Worm (Caenorhabditis elegans) whole organism, L1 larva: ENCODE measurements around the gene Y43F8B.11.

Source experiments
- C34B4.2 ChIP-seq: sonication (generic microtip); optimal IDR thresholded peaks from 2 replicates; lab custom pipeline; 2017; ENCODE audit warnings: mild to moderate bottlenecking, missing genetic modification characterization, missing compliant biosample characterization
- F16B12.6 ChIP-seq: fragments of 150-350 bp; optimal IDR thresholded peaks from 2 replicates; lab custom pipeline; 2014; ENCODE audit warnings: missing biosample characterization, missing genetic modification characterization
- aly-2 ChIP-seq: fragments of 150-350 bp; optimal IDR thresholded peaks from 2 replicates; lab custom pipeline; 2014; ENCODE audit warnings: missing biosample characterization, missing genetic modification characterization
- ama-1 ChIP-seq: fragments of 150-350 bp; optimal IDR thresholded peaks from 2 replicates; lab custom pipeline; 2014
- blmp-1 ChIP-seq: fragments of 150-350 bp; optimal IDR thresholded peaks from 2 replicates; lab custom pipeline; 2014; ENCODE audit warnings: missing biosample characterization, missing genetic modification characterization
- ceh-63 ChIP-seq: fragments of 200-800 bp; sonication (Bioruptor generic); optimal IDR thresholded peaks from 2 replicates; lab custom pipeline; 2018; ENCODE audit warnings: mild to moderate bottlenecking, missing genetic modification characterization, missing compliant biosample characterization
- ceh-90 ChIP-seq: sonication (generic microtip); optimal IDR thresholded peaks from 2 replicates; lab custom pipeline; 2016; ENCODE audit warnings: missing genetic modification characterization, missing compliant biosample characterization
- ces-1 ChIP-seq: fragments of 150-350 bp; optimal IDR thresholded peaks from 2 replicates; lab custom pipeline; 2014; ENCODE audit warnings: missing biosample characterization, missing genetic modification reagents, missing genetic modification characterization
- efl-1 ChIP-seq, 4 experiments: fragments of 150-350 bp; optimal IDR thresholded peaks in 3 of 4; peaks in 1 of 4; 1 replicate in 1 of 4; 2 replicates in 3 of 4; lab custom pipeline; 2014; ENCODE audit warnings: missing biosample characterization in 2 of 4, missing genetic modification characterization in 2 of 4, missing genetic modification reagents in 2 of 4
- ets-5 ChIP-seq: fragments of 200-800 bp; sonication (Bioruptor generic); IDR thresholded peaks from 2 replicates; pipeline ENCODE4 v1.3.6; 2022; ENCODE audit warnings: missing genetic modification characterization, missing compliant biosample characterization
- fkh-10 ChIP-seq: sonication (generic microtip); optimal IDR thresholded peaks from 2 replicates; lab custom pipeline; 2017; ENCODE audit warnings: missing biosample characterization, missing genetic modification reagents, missing genetic modification characterization
- fos-1 ChIP-seq: fragments of 150-350 bp; optimal IDR thresholded peaks from 2 replicates; lab custom pipeline; 2014; ENCODE audit warnings: missing biosample characterization, missing genetic modification characterization
- grh-1 ChIP-seq: fragments of 200-800 bp; sonication (Bioruptor generic); IDR thresholded peaks from 2 replicates; pipeline ENCODE4 v1.3.6; 2022; ENCODE audit warnings: missing genetic modification reagents, missing genetic modification characterization, missing compliant biosample characterization
- hlh-4 ChIP-seq: sonication (generic microtip); optimal IDR thresholded peaks from 2 replicates; lab custom pipeline; 2016; ENCODE audit warnings: mild to moderate bottlenecking, missing genetic modification characterization, missing compliant biosample characterization
- hpl-2 ChIP-seq: fragments of 150-350 bp; optimal IDR thresholded peaks from 2 replicates; lab custom pipeline; 2014; ENCODE audit warnings: missing biosample characterization, missing genetic modification reagents, missing genetic modification characterization
- irx-1 ChIP-seq: sonication (generic microtip); optimal IDR thresholded peaks from 2 replicates; lab custom pipeline; 2016; ENCODE audit warnings: missing genetic modification characterization, missing compliant biosample characterization
- isw-1 ChIP-seq: fragments of 200-800 bp; sonication (Bioruptor generic); IDR thresholded peaks from 2 replicates; pipeline ENCODE4 v1.3.6; 2022; ENCODE audit warnings: missing genetic modification characterization, missing compliant biosample characterization
- jun-1 ChIP-seq: fragments of 150-350 bp; optimal IDR thresholded peaks from 2 replicates; lab custom pipeline; 2014; ENCODE audit warnings: missing biosample characterization, missing genetic modification reagents, missing genetic modification characterization
- lin-14 ChIP-seq: fragments of 200-800 bp; sonication (Bioruptor generic); optimal IDR thresholded peaks from 2 replicates; lab custom pipeline; 2018; ENCODE audit warnings: mild to moderate bottlenecking, missing genetic modification characterization, moderate library complexity, missing compliant biosample characterization
- lin-15B ChIP-seq: fragments of 150-350 bp; sonication (generic microtip); optimal IDR thresholded peaks from 3 replicates; lab custom pipeline; 2014; ENCODE audit warnings: missing biosample characterization, missing genetic modification characterization
- lin-39 ChIP-seq: fragments of 150-350 bp; optimal IDR thresholded peaks from 2 replicates; lab custom pipeline; 2014; ENCODE audit warnings: missing biosample characterization, missing genetic modification reagents, missing genetic modification characterization
- lsy-2 ChIP-seq, 2 experiments: fragments of 150-350 bp; optimal IDR thresholded peaks; 2 replicates each; lab custom pipeline; 2014; ENCODE audit warnings: missing biosample characterization in 2 of 2, missing genetic modification characterization in 2 of 2
- mab-9 ChIP-seq: fragments of 200-800 bp; sonication (Bioruptor generic); IDR thresholded peaks from 2 replicates; pipeline ENCODE4 v1.3.6; 2022; ENCODE audit warnings: missing genetic modification reagents, missing genetic modification characterization, missing compliant biosample characterization
- mdl-1 ChIP-seq, 2 experiments: fragments of 150-350 bp; optimal IDR thresholded peaks; 2 replicates each; lab custom pipeline; 2014 to 2017; ENCODE audit warnings: missing biosample characterization in 2 of 2, missing genetic modification characterization in 2 of 2, inconsistent platforms in 1 of 2
- mep-1 ChIP-seq: fragments of 150-350 bp; optimal IDR thresholded peaks from 2 replicates; lab custom pipeline; 2014; ENCODE audit warnings: missing biosample characterization, missing genetic modification characterization
- nhr-19 ChIP-seq: fragments of 200-800 bp; sonication (Bioruptor generic); conservative IDR thresholded peaks from 2 replicates; pipeline ENCODE4 v1.3.6; 2022; ENCODE audit warnings: missing genetic modification characterization, missing compliant biosample characterization
- nhr-20 ChIP-seq: sonication (generic microtip); optimal IDR thresholded peaks from 2 replicates; lab custom pipeline; 2016; ENCODE audit warnings: mild to moderate bottlenecking, missing genetic modification characterization, missing compliant biosample characterization
- nhr-28 ChIP-seq: fragments of 150-350 bp; optimal IDR thresholded peaks from 2 replicates; lab custom pipeline; 2014; ENCODE audit warnings: missing biosample characterization, missing genetic modification characterization
- nhr-47 ChIP-seq: sonication (generic microtip); optimal IDR thresholded peaks from 2 replicates; lab custom pipeline; 2016; ENCODE audit warnings: mild to moderate bottlenecking, missing genetic modification characterization, moderate library complexity, missing compliant biosample characterization
- nhr-71 ChIP-seq: sonication (generic microtip); optimal IDR thresholded peaks from 2 replicates; lab custom pipeline; 2016; ENCODE audit warnings: mild to moderate bottlenecking, missing genetic modification characterization, moderate library complexity, missing compliant biosample characterization
- nhr-76 ChIP-seq: sonication (generic microtip); optimal IDR thresholded peaks from 2 replicates; lab custom pipeline; 2017; ENCODE audit warnings: missing biosample characterization, missing genetic modification characterization
- nhr-84 ChIP-seq: sonication (generic microtip); optimal IDR thresholded peaks from 2 replicates; lab custom pipeline; 2017; ENCODE audit warnings: missing biosample characterization, missing genetic modification characterization
- nhr-85 ChIP-seq: sonication (generic microtip); peaks from one replicate; lab custom pipeline; 2016; ENCODE audit warnings: missing genetic modification characterization, inconsistent platforms, missing compliant biosample characterization
- pag-3 ChIP-seq: sonication (generic microtip); optimal IDR thresholded peaks from 2 replicates; lab custom pipeline; 2017; ENCODE audit warnings: missing genetic modification characterization, mild to moderate bottlenecking, missing compliant biosample characterization, antibody characterized with exemption, borderline replicate concordance; ENCODE audit not compliant: insufficient read depth
- rnt-1 ChIP-seq: sonication (generic microtip); optimal IDR thresholded peaks from 2 replicates; lab custom pipeline; 2016; ENCODE audit warnings: mild to moderate bottlenecking, missing genetic modification characterization, moderate library complexity, missing compliant biosample characterization
- skn-1 ChIP-seq: fragments of 150-350 bp; optimal IDR thresholded peaks from 2 replicates; lab custom pipeline; 2014; ENCODE audit warnings: missing biosample characterization, missing genetic modification characterization
- snpc-4 ChIP-seq: fragments of 150-350 bp; optimal IDR thresholded peaks from 2 replicates; lab custom pipeline; 2014; ENCODE audit warnings: missing biosample characterization, missing genetic modification characterization
- snu-23 ChIP-seq: sonication (generic microtip); optimal IDR thresholded peaks from 2 replicates; lab custom pipeline; 2016; ENCODE audit warnings: missing genetic modification characterization, missing compliant biosample characterization
- sox-4 ChIP-seq: sonication (generic microtip); optimal IDR thresholded peaks from 2 replicates; lab custom pipeline; 2016; ENCODE audit warnings: missing genetic modification characterization, missing compliant biosample characterization
- xbp-1 ChIP-seq: sonication (generic microtip); optimal IDR thresholded peaks from 2 replicates; lab custom pipeline; 2016; ENCODE audit warnings: missing genetic modification characterization, missing compliant biosample characterization
- ztf-11 ChIP-seq, 2 experiments: sonication (generic microtip); optimal IDR thresholded peaks; 2 replicates each; lab custom pipeline; 2016 to 2017; ENCODE audit warnings: missing genetic modification characterization in 2 of 2, missing biosample characterization in 1 of 2, missing compliant biosample characterization in 1 of 2
- ztf-4 ChIP-seq: fragments of 150-350 bp; optimal IDR thresholded peaks from 2 replicates; lab custom pipeline; 2014; ENCODE audit warnings: missing biosample characterization, missing genetic modification characterization

The Y43F8B.11 gene

ce11 chrV:19519511-19519934, 49.0 kb downstream of the Y43F8B.11 start:
- TF ChIP-seq ama-1: peak; percentile 50
- peak; percentile 74 for TF ChIP-seq mep-1 (tag; lab: Kevin White, UChicago)
- TF ChIP-seq nhr-71 (tag; lab: Kevin White, UChicago): peak; percentile 28
- 0 out of 2 replicates have a peak, but pooled peaks have one; percentile 17 for TF ChIP-seq mab-9
- TF ChIP-seq snu-23: no peak
- peak in 1 of 2 experiments; percentile 48 for TF ChIP-seq lsy-2 (tag; optimal IDR thresholded peaks at IDR 0.05; lab: Kevin White, UChicago)
- no peak for TF ChIP-seq mdl-1 (tag; optimal IDR thresholded peaks at IDR 0.05; lab: Kevin White, UChicago)
- peak; percentile 26 for TF ChIP-seq nhr-47 (tag; lab: Kevin White, UChicago)
- TF ChIP-seq ztf-4 (tag; lab: Kevin White, UChicago): no peak
- TF ChIP-seq nhr-19 (GFP tag; lab: Robert Waterston, UW): peak; percentile 53
- TF ChIP-seq nhr-85: peak; percentile 20
- TF ChIP-seq skn-1 (tag; lab: Kevin White, UChicago): peak; percentile 37

- TF ChIP-seq nhr-28 (tag; lab: Kevin White, UChicago): no peak
- TF ChIP-seq grh-1 (GFP tag; lab: Robert Waterston, UW): peak; percentile 29; the same call in 1 of the 2 replicates
- TF ChIP-seq hpl-2 (GFP tag; lab: Kevin White, UChicago): no peak
- TF ChIP-seq, all 84 proteins: peak for 1
Observed at ce11 chrV:19520130-19520529, 49.6 kb downstream of the Y43F8B.11 start.

- TF ChIP-seq nhr-76 (tag; lab: Kevin White, UChicago): no peak
- peak; percentile 70 for TF ChIP-seq ama-1
- TF ChIP-seq efl-1 (optimal IDR thresholded peaks at IDR 0.05; lab: Kevin White, UChicago): no peak
- TF ChIP-seq efl-1 (GFP tag; optimal IDR thresholded peaks at IDR 0.05 in 1 of 2; lab: Kevin White, UChicago): peak in 1 of 2 experiments; percentile 84
- peak in 1 of 2 experiments; percentile 8 for TF ChIP-seq lsy-2 (tag; optimal IDR thresholded peaks at IDR 0.05; lab: Kevin White, UChicago)
- no peak for TF ChIP-seq nhr-84 (tag; lab: Kevin White, UChicago)
- TF ChIP-seq xbp-1 (tag; lab: Kevin White, UChicago): no peak
- TF ChIP-seq, all 84 proteins: peak for 3
Observed at ce11 chrV:19520597-19521322, 50.3 kb downstream of the Y43F8B.11 start.

ce11 chrV:19521351-19522278, 51.1 kb downstream of the Y43F8B.11 start:
- TF ChIP-seq C34B4.2 (tag; lab: Kevin White, UChicago): no peak
- TF ChIP-seq ceh-63 (GFP tag; lab: Kevin White, UChicago): no peak
- peak; percentile 80 for TF ChIP-seq nhr-20 (tag; lab: Kevin White, UChicago)
- TF ChIP-seq pag-3 (tag; lab: Kevin White, UChicago): peak; percentile 26
- TF ChIP-seq snpc-4 (tag; lab: Kevin White, UChicago): no peak
- TF ChIP-seq hlh-4 (tag; lab: Kevin White, UChicago): no peak
- TF ChIP-seq nhr-84 (tag; lab: Kevin White, UChicago): no peak
- TF ChIP-seq aly-2: no peak
- TF ChIP-seq sox-4: no peak
- no peak for TF ChIP-seq ceh-90
- no peak for TF ChIP-seq lin-15B (tag; lab: Kevin White, UChicago)
- TF ChIP-seq mep-1 (tag; lab: Kevin White, UChicago): peak; percentile 68
- TF ChIP-seq rnt-1 (tag; lab: Kevin White, UChicago): peak; percentile 54
- no peak for TF ChIP-seq blmp-1 (tag; lab: Kevin White, UChicago)
- no peak for TF ChIP-seq ets-5
- peak; percentile 18 for TF ChIP-seq jun-1 (tag; lab: Kevin White, UChicago)
- TF ChIP-seq fos-1 (tag; lab: Kevin White, UChicago): no peak
- no peak for TF ChIP-seq isw-1 (GFP tag; lab: Robert Waterston, UW)
- peak; percentile 65 for TF ChIP-seq snu-23
- TF ChIP-seq nhr-76 (tag; lab: Kevin White, UChicago): no peak
- TF ChIP-seq F16B12.6 (tag; lab: Kevin White, UChicago): no peak
- TF ChIP-seq fkh-10 (GFP tag; lab: Kevin White, UChicago): no peak
- peak; percentile 81 for TF ChIP-seq lin-14 (GFP tag; lab: Kevin White, UChicago)
- no peak for TF ChIP-seq skn-1 (tag; lab: Kevin White, UChicago)
- peak; percentile 83 for TF ChIP-seq lin-39
- no peak for TF ChIP-seq ztf-11 (tag; optimal IDR thresholded peaks at IDR 0.05; lab: Kevin White, UChicago)
- TF ChIP-seq ces-1: no peak
- no peak for TF ChIP-seq ama-1
- no peak for TF ChIP-seq grh-1 (GFP tag; lab: Robert Waterston, UW)
- TF ChIP-seq irx-1 (tag; lab: Kevin White, UChicago): peak; percentile 2
